Worm (Caenorhabditis elegans): ENCODE data around the gene srh-223.

srh-223 gene

ce11 chrIV:4004221-4004620 lies 22.5 kb downstream of the srh-223 start:
- no peak for TF ChIP-seq nhr-76 (tag; optimal IDR thresholded peaks at IDR 0.05)
- no peak for TF ChIP-seq cnd-1 (tag; optimal IDR thresholded peaks at IDR 0.05)
- TF ChIP-seq lsy-2 (tag; optimal IDR thresholded peaks at IDR 0.05): no peak
- no peak for TF ChIP-seq snpc-4 (tag; optimal IDR thresholded peaks at IDR 0.05)
- TF ChIP-seq ceh-39 (tag; optimal IDR thresholded peaks at IDR 0.05): no peak
- TF ChIP-seq ceh-83 (GFP tag; optimal IDR thresholded peaks at IDR 0.05): no peak
- TF ChIP-seq nhr-28 (tag; optimal IDR thresholded peaks at IDR 0.05): no peak
- no peak for TF ChIP-seq lin-32 (GFP tag; optimal IDR thresholded peaks at IDR 0.05)
- TF ChIP-seq elt-3 (tag; optimal IDR thresholded peaks at IDR 0.05): no peak
- TF ChIP-seq mab-5 (tag; optimal IDR thresholded peaks at IDR 0.05): no peak
- TF ChIP-seq nhr-12 (tag; optimal IDR thresholded peaks at IDR 0.05): no peak
- no peak for TF ChIP-seq drap-1 (GFP tag; optimal IDR thresholded peaks at IDR 0.05)
- TF ChIP-seq elt-1 (tag; optimal IDR thresholded peaks at IDR 0.05; ENCODE audit: borderline replicate concordance, insufficient read depth): no peak
- no peak for TF ChIP-seq ces-1 (GFP tag; optimal IDR thresholded peaks at IDR 0.05)
- TF ChIP-seq mep-1 (tag; optimal IDR thresholded peaks at IDR 0.05): no peak
- no peak for TF ChIP-seq mls-2 (tag; optimal IDR thresholded peaks at IDR 0.05)
- TF ChIP-seq ztf-11 (tag; optimal IDR thresholded peaks at IDR 0.05): no peak
- no peak for TF ChIP-seq sptf-1 (tag; optimal IDR thresholded peaks at IDR 0.05)
- no peak for TF ChIP-seq unc-39 (tag; optimal IDR thresholded peaks at IDR 0.05)
- TF ChIP-seq hlh-1 (tag; optimal IDR thresholded peaks at IDR 0.05): no peak

- TF ChIP-seq drap-1 (GFP tag; optimal IDR thresholded peaks at IDR 0.05) (no peak), lsy-2 (tag; optimal IDR thresholded peaks at IDR 0.05) (no peak), hlh-1 (tag; optimal IDR thresholded peaks at IDR 0.05) (no peak)
Measured at ce11 chrIV:4005166-4005565, 23.5 kb downstream of the srh-223 start.

- TF ChIP-seq M03D4.4 (tag; optimal IDR thresholded peaks at IDR 0.05) (no peak), ces-1 (GFP tag; optimal IDR thresholded peaks at IDR 0.05) (peak; percentile 51)
Measured at ce11 chrIV:4007697-4008096, 26.0 kb downstream of the srh-223 start, which contains the start of gene W02C12.2. TSS of gene W02C12.2 (minus strand) at chrIV:4007973.

ce11 chrIV:4008440-4008839 lies 26.7 kb downstream of the srh-223 start:
- TF ChIP-seq sem-2 (GFP tag; optimal IDR thresholded peaks at IDR 0.05): no peak
- TF ChIP-seq blmp-1 (tag; optimal IDR thresholded peaks at IDR 0.05): no peak
- TF ChIP-seq ceh-43 (GFP tag; optimal IDR thresholded peaks at IDR 0.05): no peak
- no peak for TF ChIP-seq unc-39 (tag; optimal IDR thresholded peaks at IDR 0.05)
- no peak for TF ChIP-seq nhr-237 (tag; optimal IDR thresholded peaks at IDR 0.05)
- TF ChIP-seq nhr-76 (tag; optimal IDR thresholded peaks at IDR 0.05): no peak
- no peak for TF ChIP-seq bed-3 (GFP tag; optimal IDR thresholded peaks at IDR 0.05)
- no peak for TF ChIP-seq ces-1 (GFP tag; optimal IDR thresholded peaks at IDR 0.05)
- TF ChIP-seq tbx-8 (GFP tag; optimal IDR thresholded peaks at IDR 0.05): no peak
- no peak for TF ChIP-seq nhr-12 (tag; optimal IDR thresholded peaks at IDR 0.05)
- TF ChIP-seq elt-1 (tag; optimal IDR thresholded peaks at IDR 0.05; ENCODE audit: borderline replicate concordance, insufficient read depth): no peak
- no peak for TF ChIP-seq ham-2 (GFP tag; optimal IDR thresholded peaks at IDR 0.05)
- no peak for TF ChIP-seq snpc-4 (tag; optimal IDR thresholded peaks at IDR 0.05)

ce11 chrIV:4009923-4010322 lies 28.2 kb downstream of the srh-223 start:
- TF ChIP-seq mep-1 (tag; optimal IDR thresholded peaks at IDR 0.05): no peak
- TF ChIP-seq elt-1 (tag; optimal IDR thresholded peaks at IDR 0.05; ENCODE audit: borderline replicate concordance, insufficient read depth): no peak
- no peak for TF ChIP-seq mls-2 (tag; optimal IDR thresholded peaks at IDR 0.05)
- no peak for TF ChIP-seq unc-120 (tag; optimal IDR thresholded peaks at IDR 0.05; ENCODE audit: poor library complexity, severe bottlenecking)
- TF ChIP-seq M03D4.4 (tag; optimal IDR thresholded peaks at IDR 0.05): no peak

- TF ChIP-seq sptf-1 (tag; optimal IDR thresholded peaks at IDR 0.05): no peak
- no peak for TF ChIP-seq nhr-2 (tag; optimal IDR thresholded peaks at IDR 0.05)
- TF ChIP-seq tbx-8 (GFP tag; optimal IDR thresholded peaks at IDR 0.05): no peak
- TF ChIP-seq nhr-28 (tag; optimal IDR thresholded peaks at IDR 0.05): no peak
- TF ChIP-seq drap-1 (GFP tag; optimal IDR thresholded peaks at IDR 0.05): no peak
- no peak for TF ChIP-seq nhr-237 (tag; optimal IDR thresholded peaks at IDR 0.05)
- TF ChIP-seq ztf-11 (tag; optimal IDR thresholded peaks at IDR 0.05): no peak
- no peak for TF ChIP-seq mls-2 (tag; optimal IDR thresholded peaks at IDR 0.05)
- TF ChIP-seq ceh-43 (GFP tag; optimal IDR thresholded peaks at IDR 0.05): no peak
- TF ChIP-seq hlh-1 (tag; optimal IDR thresholded peaks at IDR 0.05): no peak
- no peak for TF ChIP-seq unc-62 (GFP tag; optimal IDR thresholded peaks at IDR 0.05)
- no peak for TF ChIP-seq mab-5 (tag; optimal IDR thresholded peaks at IDR 0.05)
- no peak for TF ChIP-seq lin-32 (GFP tag; optimal IDR thresholded peaks at IDR 0.05)
- no peak for TF ChIP-seq unc-39 (tag; optimal IDR thresholded peaks at IDR 0.05)
- TF ChIP-seq bed-3 (GFP tag; optimal IDR thresholded peaks at IDR 0.05): no peak
- TF ChIP-seq flh-1 (GFP tag; optimal IDR thresholded peaks at IDR 0.05): no peak
- no peak for TF ChIP-seq sem-2 (GFP tag; optimal IDR thresholded peaks at IDR 0.05)
Measured at ce11 chrIV:4013621-4014020, 31.9 kb downstream of the srh-223 start.

Measured in whole organism, mixed stage, embryonic.